Worm (Caenorhabditis elegans) whole organism, late embryonic: Measurements from ENCODE around the gene R05D3.12.
"Not testable (repeated sequence)": the region's sequence is repeated elsewhere in the genome, so short reads cannot be mapped to it uniquely, and the experiment has no call there.

ENCODE experiments used
- C38D4.7 ChIP-seq: fragments of 200-800 bp; sonication (Bioruptor generic); optimal IDR thresholded peaks from 2 replicates; lab custom pipeline; 2018; ENCODE audit warnings: mild to moderate bottlenecking, missing genetic modification characterization, moderate library complexity, missing compliant biosample characterization
- F13H6.1 ChIP-seq: sonication (generic microtip); optimal IDR thresholded peaks from 2 replicates; lab custom pipeline; 2016; ENCODE audit warnings: missing genetic modification characterization, missing compliant biosample characterization
- Y22D7AL.16 ChIP-seq: sonication (generic microtip); optimal IDR thresholded peaks from 2 replicates; lab custom pipeline; 2016; ENCODE audit warnings: missing genetic modification characterization, missing compliant biosample characterization
- ceh-18 ChIP-seq: sonication (generic microtip); optimal IDR thresholded peaks from 2 replicates; lab custom pipeline; 2016; ENCODE audit warnings: missing genetic modification characterization, missing compliant biosample characterization
- ceh-19 ChIP-seq: fragments of 200-800 bp; sonication (Bioruptor generic); optimal IDR thresholded peaks from 2 replicates; lab custom pipeline; 2018; ENCODE audit warnings: mild to moderate bottlenecking, missing genetic modification characterization, missing compliant biosample characterization
- ceh-2 ChIP-seq: sonication (generic microtip); optimal IDR thresholded peaks from 2 replicates; lab custom pipeline; 2016; ENCODE audit warnings: missing genotype, missing genetic modification characterization, missing compliant biosample characterization
- ceh-24 ChIP-seq: sonication (generic microtip); optimal IDR thresholded peaks from 2 replicates; lab custom pipeline; 2016; ENCODE audit warnings: mild to moderate bottlenecking, missing genetic modification characterization, missing compliant biosample characterization
- ceh-31 ChIP-seq: sonication (generic microtip); optimal IDR thresholded peaks from 2 replicates; lab custom pipeline; 2016; ENCODE audit warnings: missing genetic modification characterization, missing compliant biosample characterization
- ceh-34 ChIP-seq: sonication (generic microtip); optimal IDR thresholded peaks from 2 replicates; lab custom pipeline; 2016; ENCODE audit warnings: mild to moderate bottlenecking, missing genetic modification characterization, missing compliant biosample characterization
- ceh-6 ChIP-seq: fragments of 200-800 bp; sonication (Bioruptor generic); optimal IDR thresholded peaks from 2 replicates; lab custom pipeline; 2018; ENCODE audit warnings: mild to moderate bottlenecking, missing genetic modification characterization, missing compliant biosample characterization
- ceh-9 ChIP-seq: sonication (generic microtip); optimal IDR thresholded peaks from 2 replicates; lab custom pipeline; 2016; ENCODE audit warnings: mild to moderate bottlenecking, missing genetic modification characterization, inconsistent platforms, missing compliant biosample characterization
- dve-1 ChIP-seq: sonication (generic microtip); optimal IDR thresholded peaks from 2 replicates; lab custom pipeline; 2017; ENCODE audit warnings: antibody characterized with exemption, mild to moderate bottlenecking, missing genetic modification characterization, missing compliant biosample characterization
- elt-4 ChIP-seq: sonication (generic microtip); optimal IDR thresholded peaks from 2 replicates; lab custom pipeline; 2016; ENCODE audit warnings: missing genetic modification characterization, missing compliant biosample characterization
- fax-1 ChIP-seq: sonication (generic microtip); optimal IDR thresholded peaks from 2 replicates; lab custom pipeline; 2016; ENCODE audit warnings: missing genotype, missing genetic modification characterization, missing compliant biosample characterization
- fkh-6 ChIP-seq: sonication (generic microtip); optimal IDR thresholded peaks from 2 replicates; lab custom pipeline; 2016; ENCODE audit warnings: missing genetic modification characterization, missing compliant biosample characterization
- hlh-13 ChIP-seq: fragments of 200-800 bp; sonication (Bioruptor generic); optimal IDR thresholded peaks from 2 replicates; lab custom pipeline; 2018; ENCODE audit warnings: mild to moderate bottlenecking, missing genetic modification characterization, missing compliant biosample characterization
- hlh-30 ChIP-seq: sonication (generic microtip); optimal IDR thresholded peaks from 2 replicates; lab custom pipeline; 2017; ENCODE audit warnings: antibody characterized with exemption, missing genetic modification characterization, missing compliant biosample characterization; ENCODE audit not compliant: insufficient read depth
- hlh-6 ChIP-seq: sonication (generic microtip); optimal IDR thresholded peaks from 2 replicates; lab custom pipeline; 2016; ENCODE audit warnings: missing genotype, missing genetic modification characterization, missing compliant biosample characterization
- hlh-8 ChIP-seq: sonication (generic microtip); optimal IDR thresholded peaks from 2 replicates; lab custom pipeline; 2016; ENCODE audit warnings: missing genotype, missing genetic modification characterization, missing compliant biosample characterization
- madf-2 ChIP-seq: sonication (generic microtip); optimal IDR thresholded peaks from 2 replicates; lab custom pipeline; 2017; ENCODE audit warnings: missing genetic modification characterization, missing compliant biosample characterization
- nfya-1 ChIP-seq: sonication (generic microtip); optimal IDR thresholded peaks from 2 replicates; lab custom pipeline; 2017; ENCODE audit warnings: missing genetic modification characterization, mild to moderate bottlenecking, missing compliant biosample characterization, antibody characterized with exemption, moderate library complexity
- nhr-11 ChIP-seq: fragments of 150-350 bp; optimal IDR thresholded peaks from 2 replicates; lab custom pipeline; 2014; ENCODE audit warnings: missing biosample characterization, missing genetic modification characterization
- npax-4 ChIP-seq: sonication (generic microtip); optimal IDR thresholded peaks from 2 replicates; lab custom pipeline; 2016; ENCODE audit warnings: missing genetic modification characterization, missing compliant biosample characterization
- odd-2 ChIP-seq: sonication (generic microtip); optimal IDR thresholded peaks from 2 replicates; lab custom pipeline; 2017; ENCODE audit warnings: antibody characterized with exemption, mild to moderate bottlenecking, missing genetic modification characterization, missing compliant biosample characterization
- pha-2 ChIP-seq: sonication (generic microtip); optimal IDR thresholded peaks from 2 replicates; lab custom pipeline; 2017; ENCODE audit warnings: mild to moderate bottlenecking, missing genetic modification characterization, missing compliant biosample characterization
- pha-4 ChIP-seq: fragments of 150-350 bp; optimal IDR thresholded peaks from 2 replicates; lab custom pipeline; 2018; ENCODE audit warnings: missing biosample characterization, missing genetic modification reagents, missing genetic modification characterization
- pqm-1 ChIP-seq: sonication (generic microtip); optimal IDR thresholded peaks from 2 replicates; lab custom pipeline; 2016; ENCODE audit warnings: missing genetic modification characterization, missing compliant biosample characterization
- pros-1 ChIP-seq: fragments of 150-350 bp; optimal IDR thresholded peaks from 2 replicates; lab custom pipeline; 2014; ENCODE audit warnings: missing biosample characterization, missing genetic modification reagents, missing genetic modification characterization
- sdc-2 ChIP-seq: sonication (generic microtip); optimal IDR thresholded peaks from 2 replicates; lab custom pipeline; 2016; ENCODE audit warnings: missing genotype, missing genetic modification characterization, missing compliant biosample characterization
- sox-2 ChIP-seq: fragments of 200-800 bp; sonication (Bioruptor generic); IDR thresholded peaks from 2 replicates; pipeline ENCODE4 v1.3.6; 2022; ENCODE audit warnings: missing genetic modification reagents, missing genetic modification characterization, missing compliant biosample characterization
- sox-4 ChIP-seq: sonication (generic microtip); optimal IDR thresholded peaks from 2 replicates; lab custom pipeline; 2017; ENCODE audit warnings: mild to moderate bottlenecking, missing genetic modification characterization, inconsistent platforms, missing compliant biosample characterization
- syd-9 ChIP-seq: sonication (generic microtip); optimal IDR thresholded peaks from 2 replicates; lab custom pipeline; 2016; ENCODE audit warnings: mild to moderate bottlenecking, missing genetic modification characterization, moderate library complexity, missing compliant biosample characterization
- unc-55 ChIP-seq: sonication (generic microtip); optimal IDR thresholded peaks from 2 replicates; lab custom pipeline; 2017; ENCODE audit warnings: missing biosample characterization, missing genetic modification reagents, missing genetic modification characterization
- zip-5 ChIP-seq: sonication (generic microtip); optimal IDR thresholded peaks from 2 replicates; lab custom pipeline; 2016; ENCODE audit warnings: missing genetic modification characterization, missing compliant biosample characterization

R05D3.12 gene

DNA sequence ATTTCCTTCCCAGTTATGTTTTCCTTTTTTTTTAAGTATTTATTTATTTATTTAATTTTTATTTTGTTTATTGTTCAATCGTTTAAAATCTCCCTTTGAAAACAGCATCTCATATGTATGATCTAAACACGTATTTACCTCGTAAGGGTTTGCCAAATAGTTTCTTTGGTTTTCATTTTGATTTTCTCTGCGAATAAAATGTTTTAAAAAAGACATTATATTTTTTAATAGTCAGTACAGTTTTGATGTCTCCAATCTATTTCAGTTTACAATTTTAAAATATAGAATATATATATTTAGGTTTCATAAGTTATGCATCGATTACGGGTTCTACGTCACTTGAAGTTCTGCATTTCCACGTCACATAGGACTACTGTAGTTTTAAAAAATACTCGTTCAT lies at the start of gene R05D3.12:
TSS of gene R05D3.12 (plus strand) at position 301 of the 400 bp plus-strand sequence.
- TF ChIP-seq hlh-13 (no peak), pros-1 (tag; lab: Kevin White, UChicago) (no peak), F13H6.1 (tag; lab: Kevin White, UChicago) (no peak), ceh-6 (no peak), pqm-1 (tag; lab: Kevin White, UChicago) (no peak), ceh-24 (no peak), unc-55 (GFP tag; lab: Kevin White, UChicago) (no peak), pha-2 (tag; lab: Kevin White, UChicago) (no peak), nhr-11 (no peak), ceh-18 (tag; lab: Kevin White, UChicago) (no peak), npax-4 (tag; lab: Kevin White, UChicago) (no peak), fax-1 (no peak), odd-2 (tag; lab: Kevin White, UChicago) (no peak), syd-9 (tag; lab: Kevin White, UChicago) (no peak), ceh-31 (tag; lab: Kevin White, UChicago) (no peak), sox-2 (GFP tag; lab: Robert Waterston, UW) (no peak), fkh-6 (tag; lab: Kevin White, UChicago) (no peak)

- TF ChIP-seq C38D4.7 (GFP tag; lab: Kevin White, UChicago) = no peak
- TF ChIP-seq elt-4 = no peak
- TF ChIP-seq unc-55 (GFP tag; lab: Kevin White, UChicago) = no peak
- no peak for TF ChIP-seq hlh-8 (tag; lab: Kevin White, UChicago)
- no peak for TF ChIP-seq hlh-30
- TF ChIP-seq ceh-34 (tag; lab: Kevin White, UChicago) = no peak
- no peak for TF ChIP-seq hlh-6 (tag; lab: Kevin White, UChicago)
- TF ChIP-seq ceh-19 = no peak
- TF ChIP-seq sox-2 (GFP tag; lab: Robert Waterston, UW) = no peak
- no peak for TF ChIP-seq madf-2 (tag; lab: Kevin White, UChicago)
- no peak for TF ChIP-seq Y22D7AL.16
Measured at ce11 chrIII:8331211-8331610, 49.5 kb upstream of the R05D3.12 start, which contains the start of gene iglr-2. iglr-2 (minus strand) TSS chrIII:8331311.

ce11 chrIII:8331779-8332178 lies 49.0 kb upstream of the R05D3.12 start, which contains the start of the genes mrps-18A and ZC262.2:
mrps-18A (minus strand) TSS chrIII:8331919.
ZC262.2 (plus strand) TSS chrIII:8332062.
- TF ChIP-seq dve-1 (tag; lab: Kevin White, UChicago) (no peak), zip-5 (tag; lab: Kevin White, UChicago) (no peak), nfya-1 (tag; lab: Kevin White, UChicago) (peak; percentile 9), npax-4 (tag; lab: Kevin White, UChicago) (no peak), hlh-30 (peak; percentile 62), sdc-2 (tag; lab: Kevin White, UChicago) (no peak)

DNA sequence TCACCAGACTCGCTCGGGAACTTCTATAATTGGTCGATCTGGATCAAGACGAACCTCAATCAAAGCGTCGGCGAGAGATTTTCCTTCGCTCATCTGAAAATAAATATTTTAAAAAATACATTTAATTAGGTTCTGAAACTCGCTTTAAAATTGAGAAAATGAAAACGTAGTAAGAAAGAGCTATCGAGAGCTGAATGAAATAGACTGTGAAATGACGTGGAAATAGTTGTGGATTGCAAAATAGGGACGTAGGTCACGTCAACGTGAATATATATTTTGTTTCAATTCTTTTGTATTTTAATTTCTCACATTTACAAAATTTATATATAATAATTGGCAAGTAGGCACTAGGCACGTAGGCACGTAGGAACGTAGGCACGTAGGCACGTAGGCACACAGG lies 46.3 kb upstream of the R05D3.12 start, which contains the start of gene ZC262.4:
TSS of gene ZC262.4 (minus strand) at position 101 of the 400 bp plus-strand sequence.
- TF ChIP-seq dve-1 (tag; lab: Kevin White, UChicago) (no peak), fkh-6 (tag; lab: Kevin White, UChicago) (no peak), ceh-24 (no peak), unc-55 (GFP tag; lab: Kevin White, UChicago) (no peak), ceh-9 (no peak), ceh-2 (tag; lab: Kevin White, UChicago) (no peak), pqm-1 (tag; lab: Kevin White, UChicago) (no peak), sox-4 (tag; lab: Kevin White, UChicago) (no peak), sdc-2 (tag; lab: Kevin White, UChicago) (no peak), hlh-13 (no peak), fax-1 (no peak)

ce11 chrIII:8339372-8339771 lies 41.4 kb upstream of the R05D3.12 start, which contains the start of gene clc-28:
clc-28 (minus strand) TSS chrIII:8339472.
- not testable (repeated sequence) for TF ChIP-seq pha-4 (tag; lab: Kevin White, UChicago); ceh-9; ceh-19
